Fruit fly (Drosophila melanogaster) whole organism, pupa: ENCODE data around the gene CG17377.

Experiments
- CG10348 ChIP-seq: fragments of 200-800 bp; sonication (Bioruptor generic); IDR thresholded peaks from 2 replicates; pipeline ENCODE4 v1.3.6; 2022; ENCODE audit warnings: missing biosample characterization, missing genetic modification characterization
- CG14655 ChIP-seq: fragments of 200-800 bp; sonication (Bioruptor generic); optimal IDR thresholded peaks from 3 replicates; lab custom pipeline; 2017; ENCODE audit warnings: mild to moderate bottlenecking, missing biosample characterization, missing genetic modification reagents, missing genetic modification characterization
- CG34367 ChIP-seq: fragments of 200-800 bp; sonication (Bioruptor generic); optimal IDR thresholded peaks from 2 replicates; lab custom pipeline; 2018; ENCODE audit warnings: missing biosample characterization, mild to moderate bottlenecking, missing genetic modification characterization
- CG4496 ChIP-seq: fragments of 200-800 bp; sonication (Bioruptor generic); IDR thresholded peaks from 3 replicates; pipeline ENCODE4 v1.3.6; 2022; ENCODE audit warnings: missing biosample characterization, missing genetic modification characterization
- Pif1B ChIP-seq: fragments of 200-800 bp; sonication (Bioruptor generic); optimal IDR thresholded peaks from 3 replicates; lab custom pipeline; 2016; ENCODE audit warnings: missing biosample characterization, missing genetic modification characterization
- fd96Ca ChIP-seq: fragments of 200-800 bp; sonication (Bioruptor generic); IDR thresholded peaks from 3 replicates; pipeline ENCODE4 v1.3.6; 2022; ENCODE audit warnings: missing biosample characterization, missing genetic modification characterization
- gl ChIP-seq: fragments of 200-800 bp; sonication (Bioruptor generic); optimal IDR thresholded peaks from 2 replicates; lab custom pipeline; 2018; ENCODE audit warnings: missing biosample characterization, mild to moderate bottlenecking, missing genetic modification characterization

DNA sequence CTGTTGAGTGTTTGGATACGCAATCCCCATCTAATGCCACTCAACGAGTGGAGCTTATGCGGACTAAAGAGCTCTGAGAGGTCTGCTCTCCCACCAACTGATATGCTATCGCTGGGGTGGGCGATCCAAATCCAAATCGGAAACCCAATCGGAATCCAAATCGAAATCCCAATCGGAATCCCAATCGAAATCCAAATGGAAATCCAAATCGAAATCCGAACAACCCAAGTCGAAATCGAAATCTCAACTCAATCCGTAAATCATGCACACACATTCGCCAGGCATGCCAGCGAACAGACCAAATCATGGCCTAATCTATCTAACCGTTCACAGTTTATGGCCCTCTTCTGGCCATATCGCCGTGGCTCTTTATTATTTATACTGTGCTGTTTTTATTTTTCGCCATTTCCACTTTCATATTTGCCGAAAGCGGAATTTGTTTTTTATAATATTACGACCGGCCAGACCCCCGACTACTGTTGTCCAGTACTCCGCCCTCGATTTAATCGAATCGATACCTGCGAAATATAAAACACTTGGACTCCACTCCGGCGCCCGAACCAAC is 25.0 kb upstream of the CG17377 start:
- TF ChIP-seq CG34367 (tag; lab: Kevin White, UChicago) (no peak), CG4496 (GFP tag; lab: Robert Waterston, UW) (no peak), CG14655 (GFP tag; lab: Kevin White, UChicago) (no peak), gl (tag; lab: Kevin White, UChicago) (no peak), Pif1B (GFP tag; lab: Kevin White, UChicago) (no peak), CG10348 (GFP tag; lab: Robert Waterston, UW) (no peak), fd96Ca (GFP tag; lab: Robert Waterston, UW) (no peak)
